Fruit fly (Drosophila melanogaster) whole organism, embryonic: Measurements from ENCODE around the gene ND-23.

Experiments
- ATbp ChIP-seq: fragments of 200-800 bp; sonication (Bioruptor generic); optimal IDR thresholded peaks from 2 replicates; lab custom pipeline; 2017; ENCODE audit warnings: missing biosample characterization, mild to moderate bottlenecking, missing genetic modification characterization, missing genetic modification reagents
- Adf1 ChIP-seq: fragments of 200-800 bp; sonication (Bioruptor generic); IDR thresholded peaks from 2 replicates; pipeline ENCODE4 v1.3.6; 2022; ENCODE audit warnings: missing biosample characterization, missing genetic modification characterization
- Aef1 ChIP-seq: fragments of 200-800 bp; sonication (Bioruptor generic); IDR thresholded peaks from 3 replicates; pipeline ENCODE4 v1.3.6; 2022; ENCODE audit warnings: missing biosample characterization, missing genetic modification characterization
- Atf-2 ChIP-seq: fragments of 200-800 bp; sonication (Bioruptor generic); optimal IDR thresholded peaks from 2 replicates; lab custom pipeline; 2016; ENCODE audit warnings: missing biosample characterization, missing genetic modification characterization
- Atf6 ChIP-seq: fragments of 200-800 bp; sonication (Bioruptor generic); IDR thresholded peaks from 2 replicates; pipeline ENCODE4 v1.3.6; 2022; ENCODE audit warnings: missing biosample characterization, missing genetic modification characterization
- BEAF-32 ChIP-seq: fragments of 200-800 bp; sonication (Bioruptor generic); optimal IDR thresholded peaks from 3 replicates; lab custom pipeline; 2017; ENCODE audit warnings: missing biosample characterization, missing genetic modification characterization, mild to moderate bottlenecking, moderate library complexity, missing genetic modification reagents
- C15 ChIP-seq: fragments of 200-800 bp; sonication (Bioruptor generic); IDR thresholded peaks from 3 replicates; pipeline ENCODE4 v1.3.6; 2022; ENCODE audit warnings: missing biosample characterization, missing genetic modification characterization
- CG1024 ChIP-seq: fragments of 200-800 bp; sonication (Bioruptor generic); IDR thresholded peaks from 2 replicates; pipeline ENCODE4 v1.3.6; 2022; ENCODE audit warnings: missing biosample characterization, missing genetic modification characterization
- CG10959 ChIP-seq: fragments of 200-800 bp; sonication (Bioruptor generic); IDR thresholded peaks from 2 replicates; pipeline ENCODE4 v1.3.6; 2022; ENCODE audit warnings: missing biosample characterization, missing genetic modification characterization
- CG12104 ChIP-seq: fragments of 200-800 bp; sonication (Bioruptor generic); optimal IDR thresholded peaks from 3 replicates; lab custom pipeline; 2016; ENCODE audit warnings: missing biosample characterization, missing genetic modification characterization
- CG16815 ChIP-seq: fragments of 200-800 bp; sonication (Bioruptor generic); optimal IDR thresholded peaks from 3 replicates; lab custom pipeline; 2017; ENCODE audit warnings: missing biosample characterization, mild to moderate bottlenecking, missing genetic modification characterization
- CG16863 ChIP-seq: fragments of 200-800 bp; sonication (Bioruptor generic); optimal IDR thresholded peaks from 3 replicates; lab custom pipeline; 2016; ENCODE audit warnings: missing biosample characterization, missing genetic modification characterization
- CG2120 ChIP-seq: fragments of 200-800 bp; sonication (Bioruptor generic); optimal IDR thresholded peaks from 3 replicates; lab custom pipeline; 2016; ENCODE audit warnings: missing biosample characterization, missing genetic modification characterization
- CG34422 ChIP-seq: fragments of 200-800 bp; sonication (Bioruptor generic); IDR thresholded peaks from 3 replicates; pipeline ENCODE4 v1.3.6; 2022; ENCODE audit warnings: missing biosample characterization, missing genetic modification characterization
- CG3847 ChIP-seq: fragments of 200-800 bp; sonication (Bioruptor generic); IDR thresholded peaks from 2 replicates; pipeline ENCODE4 v1.3.6; 2022; ENCODE audit warnings: missing biosample characterization, missing genetic modification characterization
- CG6272 ChIP-seq: fragments of 200-800 bp; sonication (Bioruptor generic); IDR thresholded peaks from 2 replicates; pipeline ENCODE4 v1.3.6; 2022; ENCODE audit warnings: missing biosample characterization, missing genetic modification characterization
- CG6654 ChIP-seq: fragments of 200-800 bp; sonication (Bioruptor generic); optimal IDR thresholded peaks from 2 replicates; lab custom pipeline; 2017; ENCODE audit warnings: missing biosample characterization, mild to moderate bottlenecking, missing genetic modification characterization
- CG6791 ChIP-seq: fragments of 200-800 bp; sonication (Bioruptor generic); IDR thresholded peaks from 3 replicates; pipeline ENCODE4 v1.3.6; 2022; ENCODE audit warnings: missing biosample characterization, missing genetic modification characterization; ENCODE audit not compliant: partially characterized antibody
- CG8290 ChIP-seq, 3 experiments: fragments of 200-800 bp; sonication (Bioruptor generic); optimal IDR thresholded peaks; 2 replicates each; lab custom pipeline; 2016 to 2019; ENCODE audit warnings: missing biosample characterization in 3 of 3, missing genetic modification characterization in 3 of 3, mild to moderate bottlenecking in 2 of 3, moderate library complexity in 1 of 3
- CG9437 ChIP-seq: fragments of 200-800 bp; sonication (Bioruptor generic); optimal IDR thresholded peaks from 2 replicates; lab custom pipeline; 2018; ENCODE audit warnings: missing biosample characterization, mild to moderate bottlenecking, missing genetic modification characterization
- Dbx ChIP-seq: fragments of 200-800 bp; sonication (Bioruptor generic); IDR thresholded peaks from 3 replicates; pipeline ENCODE4 v1.3.6; 2022; ENCODE audit warnings: missing biosample characterization, missing genetic modification characterization
- MBD-R2 ChIP-seq: fragments of 200-800 bp; sonication (Bioruptor generic); IDR thresholded peaks from 2 replicates; pipeline ENCODE4 v1.3.6; 2022; ENCODE audit warnings: missing biosample characterization, missing genetic modification characterization
- NFAT ChIP-seq: fragments of 200-800 bp; sonication (Bioruptor generic); IDR thresholded peaks from 2 replicates; pipeline ENCODE4 v1.3.6; 2022; ENCODE audit warnings: missing biosample characterization, missing genetic modification characterization
- Poxn ChIP-seq: fragments of 200-800 bp; sonication (Bioruptor generic); IDR thresholded peaks from 2 replicates; pipeline ENCODE4 v1.3.6; 2022; ENCODE audit warnings: missing biosample characterization, missing genetic modification characterization
- al ChIP-seq: fragments of 200-800 bp; sonication (Bioruptor generic); IDR thresholded peaks from 2 replicates; pipeline ENCODE4 v1.3.6; 2022; ENCODE audit warnings: missing biosample characterization, missing genetic modification characterization
- ash1 ChIP-seq: fragments of 200-800 bp; sonication (Bioruptor generic); optimal IDR thresholded peaks from 2 replicates; lab custom pipeline; 2018; ENCODE audit warnings: missing biosample characterization, mild to moderate bottlenecking, missing genetic modification characterization
- ato ChIP-seq: fragments of 200-800 bp; sonication (Bioruptor generic); IDR thresholded peaks from 2 replicates; pipeline ENCODE4 v1.3.6; 2022; ENCODE audit warnings: missing biosample characterization, missing genetic modification characterization; ENCODE audit not compliant: partially characterized antibody
- cato ChIP-seq: fragments of 200-800 bp; sonication (Bioruptor generic); optimal IDR thresholded peaks from 2 replicates; lab custom pipeline; 2016; ENCODE audit warnings: missing biosample characterization, missing genetic modification characterization, borderline replicate concordance
- caup ChIP-seq: fragments of 200-800 bp; sonication (Bioruptor generic); optimal IDR thresholded peaks from 3 replicates; lab custom pipeline; 2017; ENCODE audit warnings: missing biosample characterization, mild to moderate bottlenecking, missing genetic modification characterization, moderate library complexity; ENCODE audit not compliant: severe bottlenecking
- chinmo ChIP-seq: fragments of 200-800 bp; sonication (Bioruptor generic); IDR thresholded peaks from 4 replicates; pipeline ENCODE4 v1.3.6; 2022; ENCODE audit warnings: missing biosample characterization, missing genetic modification characterization; ENCODE audit not compliant: partially characterized antibody
- corto ChIP-seq: fragments of 200-800 bp; sonication (Bioruptor generic); optimal IDR thresholded peaks from 2 replicates; lab custom pipeline; 2016; ENCODE audit warnings: missing biosample characterization, mild to moderate bottlenecking, missing genetic modification characterization, moderate library complexity
- eve ChIP-seq, 2 experiments: fragments of >200 bp; optimal IDR thresholded peaks; 2 replicates each; lab custom pipeline; 2017; ENCODE audit warnings: missing biosample characterization in 2 of 2, missing genetic modification characterization in 2 of 2
- gem ChIP-seq: fragments of 200-800 bp; sonication (Bioruptor generic); optimal IDR thresholded peaks from 2 replicates; lab custom pipeline; 2019; ENCODE audit warnings: missing biosample characterization, mild to moderate bottlenecking, missing genetic modification characterization, moderate library complexity
- gt ChIP-seq: fragments of 200-800 bp; sonication (Bioruptor generic); IDR thresholded peaks from 2 replicates; pipeline ENCODE4 v1.3.6; 2022; ENCODE audit warnings: missing biosample characterization, missing genetic modification characterization
- jing ChIP-seq: fragments of 200-800 bp; sonication (Bioruptor generic); optimal IDR thresholded peaks from 2 replicates; lab custom pipeline; 2018; ENCODE audit warnings: missing biosample characterization, mild to moderate bottlenecking, missing genetic modification characterization
- ken ChIP-seq: fragments of 200-800 bp; sonication (Bioruptor generic); IDR thresholded peaks from 3 replicates; pipeline ENCODE4 v1.3.6; 2022; ENCODE audit warnings: missing biosample characterization, missing genetic modification characterization
- mam ChIP-seq: fragments of 200-800 bp; sonication (Bioruptor generic); optimal IDR thresholded peaks from 3 replicates; lab custom pipeline; 2016; ENCODE audit warnings: missing biosample characterization, missing genetic modification characterization
- otp ChIP-seq: fragments of 200-800 bp; sonication (Bioruptor generic); IDR thresholded peaks from 3 replicates; pipeline ENCODE4, ENCODE4 v1.3.6; 2022; ENCODE audit warnings: missing biosample characterization, missing genetic modification characterization
- pb ChIP-seq: fragments of 200-800 bp; sonication (Bioruptor generic); optimal IDR thresholded peaks from 3 replicates; lab custom pipeline; 2016; ENCODE audit warnings: missing biosample characterization, missing genetic modification characterization
- prd ChIP-seq, 3 experiments: fragments of >200 bp in 2 of 3; fragments of 200-800 bp in 1 of 3; sonication (Bioruptor generic) in 1 of 3; optimal IDR thresholded peaks in 2 of 3; IDR thresholded peaks in 1 of 3; 2 replicates in 2 of 3; 3 replicates in 1 of 3; pipeline versions ENCODE4 v1.3.6 to Lab custom; 2017 to 2022; ENCODE audit warnings: missing biosample characterization in 1 of 3, missing genetic modification characterization in 1 of 3
- sens ChIP-seq: fragments of 200-800 bp; sonication (Bioruptor generic); peaks from one replicate; lab custom pipeline; 2016; ENCODE audit warnings: missing biosample characterization, missing genetic modification characterization
- sna ChIP-seq: fragments of 200-800 bp; sonication (Bioruptor generic); IDR thresholded peaks from 2 replicates; pipeline ENCODE4 v1.3.6; 2022; ENCODE audit warnings: missing biosample characterization, missing genetic modification characterization; ENCODE audit not compliant: partially characterized antibody
- stc ChIP-seq: fragments of 200-800 bp; sonication (Bioruptor generic); IDR thresholded peaks from 2 replicates; pipeline ENCODE4 v1.3.6; 2022; ENCODE audit warnings: missing biosample characterization, missing genetic modification characterization
- tgo ChIP-seq: fragments of 200-800 bp; sonication (Bioruptor generic); IDR thresholded peaks from 3 replicates; pipeline ENCODE4 v1.3.6; 2022; ENCODE audit warnings: missing biosample characterization, missing genetic modification characterization
- tll ChIP-seq, 2 experiments: fragments of 200-800 bp in 1 of 2; fragments of >200 bp in 1 of 2; sonication (Bioruptor generic) in 1 of 2; optimal IDR thresholded peaks; 2 replicates each; lab custom pipeline; 2017 to 2019; ENCODE audit warnings: missing biosample characterization in 2 of 2, missing genetic modification characterization in 2 of 2, mild to moderate bottlenecking in 1 of 2, moderate library complexity in 1 of 2
- tup ChIP-seq: fragments of 200-800 bp; sonication (Bioruptor generic); optimal IDR thresholded peaks from 2 replicates; lab custom pipeline; 2016; ENCODE audit warnings: missing biosample characterization, mild to moderate bottlenecking, missing genetic modification characterization, moderate library complexity
- twi ChIP-seq: fragments of 200-800 bp; optimal IDR thresholded peaks from 2 replicates; lab custom pipeline; 2019; ENCODE audit warnings: missing biosample characterization, mild to moderate bottlenecking, missing genetic modification characterization, moderate library complexity
- zen2 ChIP-seq: fragments of 200-800 bp; sonication (Bioruptor generic); IDR thresholded peaks from 3 replicates; pipeline ENCODE4 v1.3.6; 2022; ENCODE audit warnings: missing biosample characterization, missing genetic modification characterization; ENCODE audit not compliant: partially characterized antibody
- zfh1 ChIP-seq: fragments of 200-800 bp; sonication (Bioruptor generic); IDR thresholded peaks from 3 replicates; pipeline ENCODE4 v1.3.6; 2022; ENCODE audit warnings: missing biosample characterization, missing genetic modification characterization

ND-23 gene

dm6 chr3R:15834375-15835031 is 2.4 kb downstream of the ND-23 start, which contains the start of the genes CG43317 and Arpc3A (continued):
- TF ChIP-seq gem (tag; lab: Kevin White, UChicago) (no peak), CG9437 (GFP tag; lab: Kevin White, UChicago) (no peak), sna (GFP tag; lab: Robert Waterston, UW) (no peak), gt (GFP tag; lab: Robert Waterston, UW) (no peak), CG8290 (GFP tag; optimal IDR thresholded peaks at IDR 0.05; lab: Kevin White, UChicago) (no peak), CG8290 (tag; optimal IDR thresholded peaks at IDR 0.05; lab: Kevin White, UChicago) (no peak), CG6654 (GFP tag; lab: Kevin White, UChicago) (no peak), pb (GFP tag; lab: Kevin White, UChicago) (no peak), zen2 (no peak), BEAF-32 (GFP tag; lab: Kevin White, UChicago) (peak; percentile 46), eve (GFP tag; optimal IDR thresholded peaks at IDR 0.05; lab: Kevin White, UChicago) (no peak), tll (GFP tag; optimal IDR thresholded peaks at IDR 0.05; lab: Kevin White, UChicago) (no peak), CG16863 (GFP tag; lab: Kevin White, UChicago) (no peak), CG1024 (GFP tag; lab: Robert Waterston, UW) (no peak), chinmo (0 out of 4 replicates have a peak, but pooled peaks have one; percentile 34), prd (optimal IDR thresholded peaks at IDR 0.05; lab: Kevin White, UChicago) (no peak), prd (GFP tag; IDR thresholded peaks at IDR 0.05; lab: Robert Waterston, UW) (0 out of 3 replicates have a peak, but pooled peaks have one; percentile 22), Aef1 (no peak), Adf1 (GFP tag; lab: Robert Waterston, UW) (no peak), twi (tag; lab: Kevin White, UChicago) (no peak), cato (no peak), CG2120 (GFP tag; lab: Kevin White, UChicago) (peak; percentile 4), CG6791 (peak; percentile 14; the same call in 1 of the 3 replicates), tgo (GFP tag; lab: Robert Waterston, UW) (no peak), tup (GFP tag; lab: Kevin White, UChicago) (no peak), ato (GFP tag; lab: Robert Waterston, UW) (no peak), mam (no peak), caup (GFP tag; lab: Kevin White, UChicago) (no peak), corto (GFP tag; lab: Kevin White, UChicago) (no peak), NFAT (GFP tag; lab: Robert Waterston, UW) (no peak), Dbx (GFP tag; lab: Robert Waterston, UW) (no peak), ash1 (GFP tag; lab: Kevin White, UChicago) (no peak), Poxn (GFP tag; lab: Robert Waterston, UW) (no peak), zfh1 (GFP tag; lab: Robert Waterston, UW) (no peak), CG10959 (GFP tag; lab: Robert Waterston, UW) (no peak), Atf-2 (GFP tag; lab: Kevin White, UChicago) (no peak), ken (no peak), al (GFP tag; lab: Robert Waterston, UW) (no peak), stc (GFP tag; lab: Robert Waterston, UW) (no peak), jing (GFP tag; lab: Kevin White, UChicago) (no peak), CG12104 (no peak), C15 (GFP tag; lab: Robert Waterston, UW) (no peak), CG16815 (GFP tag; lab: Kevin White, UChicago) (no peak), Atf6 (GFP tag; lab: Robert Waterston, UW) (no peak), MBD-R2 (GFP tag; lab: Robert Waterston, UW) (peak; percentile 51), CG3847 (GFP tag; lab: Robert Waterston, UW) (no peak), otp (GFP tag; lab: Robert Waterston, UW) (no peak), ATbp (no peak), sens (GFP tag; lab: Kevin White, UChicago) (peak; percentile 38), CG34422 (GFP tag; lab: Robert Waterston, UW) (no peak), CG6272 (GFP tag; lab: Robert Waterston, UW) (no peak)
